Worm (Caenorhabditis elegans) whole organism, young adult: ENCODE measurements around the gene F38A5.6.

ENCODE experiments used
- B0019.2 ChIP-seq: fragments of 200-800 bp; sonication (Bioruptor generic); conservative IDR thresholded peaks from 2 replicates; pipeline ENCODE4 v1.3.6; 2022; ENCODE audit warnings: missing genetic modification reagents, missing genetic modification characterization, missing compliant biosample characterization
- B0261.1 ChIP-seq: sonication (generic microtip); optimal IDR thresholded peaks from 2 replicates; lab custom pipeline; 2016; ENCODE audit warnings: mild to moderate bottlenecking, missing genetic modification characterization, moderate library complexity, missing compliant biosample characterization
- B0336.3 ChIP-seq: fragments of 200-800 bp; sonication (Bioruptor generic); IDR thresholded peaks from 2 replicates; pipeline ENCODE4 v1.3.6; 2022; ENCODE audit warnings: missing genetic modification characterization, missing compliant biosample characterization
- D2030.7 ChIP-seq: fragments of 200-800 bp; sonication (Bioruptor generic); IDR thresholded peaks from 2 replicates; pipeline ENCODE4 v1.3.6; 2022; ENCODE audit warnings: missing genetic modification reagents, missing genetic modification characterization, missing compliant biosample characterization
- F23B12.7 ChIP-seq: sonication (generic microtip); optimal IDR thresholded peaks from 2 replicates; lab custom pipeline; 2017; ENCODE audit warnings: missing genetic modification characterization, mild to moderate bottlenecking, missing compliant biosample characterization, antibody characterized with exemption, moderate library complexity; ENCODE audit not compliant: insufficient read depth
- F33H1.4 ChIP-seq: fragments of 200-800 bp; sonication (Bioruptor generic); IDR thresholded peaks from 2 replicates; pipeline ENCODE4 v1.3.6; 2022; ENCODE audit warnings: missing genetic modification reagents, missing genetic modification characterization, missing compliant biosample characterization
- F49E8.2 ChIP-seq: sonication (generic microtip); optimal IDR thresholded peaks from 3 replicates; lab custom pipeline; 2017; ENCODE audit warnings: missing genetic modification characterization, mild to moderate bottlenecking, missing compliant biosample characterization, antibody characterized with exemption, moderate library complexity; ENCODE audit not compliant: insufficient read depth
- F55B11.4 ChIP-seq: sonication (generic microtip); optimal IDR thresholded peaks from 2 replicates; lab custom pipeline; 2016; ENCODE audit warnings: missing compliant biosample characterization, missing genetic modification characterization, borderline replicate concordance; ENCODE audit not compliant: insufficient read depth
- F57A8.1 ChIP-seq: fragments of 200-800 bp; sonication (Bioruptor generic); optimal IDR thresholded peaks from 2 replicates; lab custom pipeline; 2018; ENCODE audit warnings: mild to moderate bottlenecking, missing genetic modification characterization, moderate library complexity, missing compliant biosample characterization
- Y53G8AR.9 ChIP-seq: fragments of 200-800 bp; sonication (Bioruptor generic); conservative IDR thresholded peaks from 2 replicates; pipeline ENCODE4 v1.3.6; 2022; ENCODE audit warnings: missing genetic modification reagents, missing genetic modification characterization, missing compliant biosample characterization
- Y56A3A.18 ChIP-seq: fragments of 200-800 bp; sonication (Bioruptor generic); IDR thresholded peaks from 2 replicates; pipeline ENCODE4 v1.3.6; 2022; ENCODE audit warnings: missing genetic modification reagents, missing genetic modification characterization, missing compliant biosample characterization
- Y95B8A.8 ChIP-seq: fragments of 200-800 bp; sonication (Bioruptor generic); IDR thresholded peaks from 2 replicates; pipeline ENCODE4 v1.3.6; 2022; ENCODE audit warnings: missing genetic modification reagents, missing genetic modification characterization, missing compliant biosample characterization
- aptf-3 ChIP-seq: fragments of 200-800 bp; sonication (Bioruptor generic); IDR thresholded peaks from 2 replicates; pipeline ENCODE4 v1.3.6; 2022; ENCODE audit warnings: missing genetic modification characterization, missing compliant biosample characterization
- athp-1 ChIP-seq: sonication (generic microtip); optimal IDR thresholded peaks from 2 replicates; lab custom pipeline; 2017; ENCODE audit warnings: mild to moderate bottlenecking, missing genetic modification characterization, missing compliant biosample characterization
- attf-3 ChIP-seq: fragments of 200-800 bp; sonication (Bioruptor generic); conservative IDR thresholded peaks from 2 replicates; pipeline ENCODE4 v1.3.6; 2022; ENCODE audit warnings: missing genetic modification reagents, missing genetic modification characterization, missing compliant biosample characterization
- ceh-58 ChIP-seq: fragments of 200-800 bp; sonication (Bioruptor generic); IDR thresholded peaks from 2 replicates; pipeline ENCODE4 v1.3.6; 2022; ENCODE audit warnings: missing genetic modification characterization, missing compliant biosample characterization
- ceh-79 ChIP-seq: sonication (generic microtip); optimal IDR thresholded peaks from 2 replicates; lab custom pipeline; 2017; ENCODE audit warnings: mild to moderate bottlenecking, missing genetic modification characterization, missing compliant biosample characterization
- ceh-91 ChIP-seq: fragments of 200-800 bp; sonication (Bioruptor generic); IDR thresholded peaks from 2 replicates; pipeline ENCODE4 v1.3.6; 2022; ENCODE audit warnings: missing genetic modification reagents, missing genetic modification characterization, missing compliant biosample characterization
- chd-7 ChIP-seq: sonication (generic microtip); optimal IDR thresholded peaks from 2 replicates; lab custom pipeline; 2016; ENCODE audit warnings: mild to moderate bottlenecking, missing genetic modification characterization, moderate library complexity, missing compliant biosample characterization
- dox-1 ChIP-seq: fragments of 200-800 bp; sonication (Bioruptor generic); IDR thresholded peaks from 2 replicates; pipeline ENCODE4 v1.3.6; 2022; ENCODE audit warnings: missing genetic modification reagents, missing genetic modification characterization, missing compliant biosample characterization
- egrh-3 ChIP-seq: fragments of 200-800 bp; sonication (Bioruptor generic); IDR thresholded peaks from 2 replicates; pipeline ENCODE4 v1.3.6; 2022; ENCODE audit warnings: missing genetic modification reagents, missing genetic modification characterization, missing compliant biosample characterization
- hlh-12 ChIP-seq: sonication (generic microtip); optimal IDR thresholded peaks from 2 replicates; lab custom pipeline; 2016; ENCODE audit warnings: missing genetic modification characterization, missing compliant biosample characterization
- let-526 ChIP-seq: fragments of 200-800 bp; sonication (Bioruptor generic); IDR thresholded peaks from 2 replicates; pipeline ENCODE4 v1.3.6; 2022; ENCODE audit warnings: missing genetic modification reagents, missing genetic modification characterization, missing compliant biosample characterization
- let-607 ChIP-seq, 2 experiments: fragments of 200-800 bp in 1 of 2; sonication (Bioruptor generic) in 1 of 2; sonication (generic microtip) in 1 of 2; optimal IDR thresholded peaks; 2 replicates each; lab custom pipeline; 2016 to 2018; ENCODE audit warnings: mild to moderate bottlenecking in 2 of 2, missing compliant biosample characterization in 2 of 2, missing genetic modification characterization in 2 of 2, moderate library complexity in 2 of 2, missing genotype in 1 of 2
- lin-40 ChIP-seq: sonication (generic microtip); optimal IDR thresholded peaks from 2 replicates; lab custom pipeline; 2016; ENCODE audit warnings: missing genetic modification characterization, mild to moderate bottlenecking, missing compliant biosample characterization, missing genotype, missing genetic modification reagents
- lin-54 ChIP-seq: fragments of 200-800 bp; sonication (Bioruptor generic); optimal IDR thresholded peaks from 2 replicates; lab custom pipeline; 2018; ENCODE audit warnings: mild to moderate bottlenecking, missing genetic modification characterization, missing compliant biosample characterization
- lir-1 ChIP-seq: fragments of 200-800 bp; sonication (Bioruptor generic); conservative IDR thresholded peaks from 2 replicates; pipeline ENCODE4 v1.3.6; 2022; ENCODE audit warnings: missing genetic modification reagents, missing genetic modification characterization, missing compliant biosample characterization
- lsy-27 ChIP-seq: sonication (generic microtip); optimal IDR thresholded peaks from 2 replicates; lab custom pipeline; 2017; ENCODE audit warnings: missing genetic modification characterization, mild to moderate bottlenecking, missing compliant biosample characterization, antibody characterized with exemption, missing genotype, borderline replicate concordance; ENCODE audit not compliant: insufficient read depth
- madf-8 ChIP-seq: fragments of 200-800 bp; sonication (Bioruptor generic); conservative IDR thresholded peaks from 2 replicates; pipeline ENCODE4 v1.3.6; 2022; ENCODE audit warnings: missing genetic modification reagents, missing genetic modification characterization, missing compliant biosample characterization
- mel-28 ChIP-seq: sonication (generic microtip); optimal IDR thresholded peaks from 2 replicates; lab custom pipeline; 2016; ENCODE audit warnings: borderline replicate concordance, mild to moderate bottlenecking, missing genetic modification characterization, missing compliant biosample characterization
- mes-4 ChIP-seq: sonication (generic microtip); optimal IDR thresholded peaks from 2 replicates; lab custom pipeline; 2016; ENCODE audit warnings: missing genotype, missing genetic modification characterization, missing compliant biosample characterization
- nfya-1 ChIP-seq: sonication (generic microtip); optimal IDR thresholded peaks from 2 replicates; lab custom pipeline; 2017; ENCODE audit warnings: antibody characterized with exemption, missing compliant biosample characterization, missing genetic modification characterization, borderline replicate concordance; ENCODE audit not compliant: insufficient read depth
- nfyb-1 ChIP-seq: fragments of 200-800 bp; sonication (Bioruptor generic); IDR thresholded peaks from 2 replicates; pipeline ENCODE4 v1.3.6; 2022; ENCODE audit warnings: missing genetic modification reagents, missing genetic modification characterization, missing compliant biosample characterization
- nhr-120 ChIP-seq: fragments of 200-800 bp; sonication (Bioruptor generic); IDR thresholded peaks from 2 replicates; pipeline ENCODE4 v1.3.6; 2022; ENCODE audit warnings: missing genetic modification characterization, missing compliant biosample characterization
- nhr-80 ChIP-seq: sonication (generic microtip); optimal IDR thresholded peaks from 2 replicates; lab custom pipeline; 2016; ENCODE audit warnings: missing genetic modification characterization, missing compliant biosample characterization
- pbrm-1 ChIP-seq: fragments of 200-800 bp; sonication (Bioruptor generic); IDR thresholded peaks from 2 replicates; pipeline ENCODE4 v1.3.6; 2022; ENCODE audit warnings: missing genetic modification reagents, missing genetic modification characterization, missing compliant biosample characterization
- pha-4 ChIP-seq: fragments of 150-350 bp; sonication (generic microtip); optimal IDR thresholded peaks from 2 replicates; lab custom pipeline; 2014; ENCODE audit warnings: missing biosample characterization, missing genetic modification reagents, missing genetic modification characterization
- snpc-1.1 ChIP-seq: sonication (generic microtip); optimal IDR thresholded peaks from 2 replicates; lab custom pipeline; 2017; ENCODE audit warnings: missing genetic modification characterization, mild to moderate bottlenecking, missing compliant biosample characterization, antibody characterized with exemption, moderate library complexity, missing genotype, missing genetic modification reagents; ENCODE audit not compliant: insufficient read depth
- tbx-9 ChIP-seq: sonication (generic microtip); optimal IDR thresholded peaks from 2 replicates; lab custom pipeline; 2016; ENCODE audit warnings: borderline replicate concordance, missing genetic modification characterization, inconsistent platforms, missing compliant biosample characterization
- unc-62 ChIP-seq: fragments of 150-350 bp; optimal IDR thresholded peaks from 2 replicates; lab custom pipeline; 2014; ENCODE audit warnings: missing biosample characterization, missing genetic modification reagents, missing genetic modification characterization
- zfh-2 ChIP-seq: fragments of 200-800 bp; sonication (Bioruptor generic); conservative IDR thresholded peaks from 2 replicates; pipeline ENCODE4 v1.3.6; 2022; ENCODE audit warnings: missing genetic modification reagents, missing genetic modification characterization, missing compliant biosample characterization
- ztf-22 ChIP-seq: fragments of 200-800 bp; sonication (Bioruptor generic); optimal IDR thresholded peaks from 2 replicates; lab custom pipeline; 2018; ENCODE audit warnings: mild to moderate bottlenecking, missing genetic modification characterization, moderate library complexity, missing compliant biosample characterization
- ztf-25 ChIP-seq: fragments of 200-800 bp; sonication (Bioruptor generic); IDR thresholded peaks from 2 replicates; pipeline ENCODE4 v1.3.6; 2022; ENCODE audit warnings: missing genetic modification reagents, missing genetic modification characterization, missing compliant biosample characterization
- ztf-26 ChIP-seq: sonication (generic microtip); optimal IDR thresholded peaks from 2 replicates; lab custom pipeline; 2017; ENCODE audit warnings: missing genetic modification characterization, missing compliant biosample characterization
- ztf-3 ChIP-seq: fragments of 200-800 bp; sonication (Bioruptor generic); optimal IDR thresholded peaks from 2 replicates; lab custom pipeline; 2018; ENCODE audit warnings: mild to moderate bottlenecking, missing genetic modification characterization, missing compliant biosample characterization

The F38A5.6 gene

ce11 chrIV:6556624-6557368, 40.4 kb downstream of the F38A5.6 start, which contains the start of gene try-3 (continued):
- TF ChIP-seq F55B11.4 (tag; lab: Kevin White, UChicago) (no peak), ztf-3 (GFP tag; lab: Kevin White, UChicago) (peak; percentile 18), D2030.7 (GFP tag; lab: Robert Waterston, UW) (peak; percentile 67), B0019.2 (GFP tag; lab: Robert Waterston, UW) (peak; percentile 50; the same call in 1 of the 2 replicates), F33H1.4 (peak; percentile 58), aptf-3 (GFP tag; lab: Robert Waterston, UW) (0 out of 2 replicates have a peak, but pooled peaks have one; percentile 18), ceh-91 (GFP tag; lab: Robert Waterston, UW) (peak; percentile 47), ztf-22 (GFP tag; lab: Kevin White, UChicago) (no peak), pha-4 (tag; lab: Kevin White, UChicago) (no peak), attf-3 (GFP tag; lab: Robert Waterston, UW) (no peak; the same call in 1 of the 2 replicates), Y56A3A.18 (GFP tag; lab: Robert Waterston, UW) (0 out of 2 replicates have a peak, but pooled peaks have one; percentile 27), B0336.3 (peak; percentile 81), mel-28 (tag; lab: Kevin White, UChicago) (peak; percentile 42), ceh-58 (GFP tag; lab: Robert Waterston, UW) (0 out of 2 replicates have a peak, but pooled peaks have one; percentile 68), Y95B8A.8 (GFP tag; lab: Robert Waterston, UW) (peak; percentile 63; the same call in 1 of the 2 replicates), ztf-26 (tag; lab: Kevin White, UChicago) (peak; percentile 42), B0261.1 (peak; percentile 89), F23B12.7 (peak; percentile 65), hlh-12 (tag; lab: Kevin White, UChicago) (no peak), snpc-1.1 (tag; lab: Kevin White, UChicago) (peak; percentile 50), mes-4 (tag; lab: Kevin White, UChicago) (no peak), let-526 (GFP tag; lab: Robert Waterston, UW) (0 out of 2 replicates have a peak, but pooled peaks have one; percentile 8), madf-8 (GFP tag; lab: Robert Waterston, UW) (peak; percentile 42), zfh-2 (GFP tag; lab: Robert Waterston, UW) (no peak), unc-62 (GFP tag; lab: Kevin White, UChicago) (no peak), nfyb-1 (GFP tag; lab: Robert Waterston, UW) (peak; percentile 80), dox-1 (GFP tag; lab: Robert Waterston, UW) (peak; percentile 90), ceh-79 (tag; lab: Kevin White, UChicago) (peak; percentile 17), nhr-80 (tag; lab: Kevin White, UChicago) (peak; percentile 41), egrh-3 (GFP tag; lab: Robert Waterston, UW) (peak; percentile 73), F49E8.2 (tag; lab: Kevin White, UChicago) (peak; percentile 76), chd-7 (peak; percentile 45), tbx-9 (no peak), let-607 (tag; optimal IDR thresholded peaks at IDR 0.05; lab: Kevin White, UChicago) (peak in 1 of 2 experiments; percentile 42), lin-54 (GFP tag; lab: Kevin White, UChicago) (peak; percentile 74), lin-40 (tag; lab: Kevin White, UChicago) (peak; percentile 56), Y53G8AR.9 (peak; percentile 72; the same call in 1 of the 2 replicates), lsy-27 (tag; lab: Kevin White, UChicago) (no peak), pbrm-1 (peak; percentile 90), athp-1 (peak; percentile 65), F57A8.1 (no peak), lir-1 (peak; percentile 47; the same call in 1 of the 2 replicates), nfya-1 (tag; lab: Kevin White, UChicago) (no peak), nhr-120 (GFP tag; lab: Robert Waterston, UW) (no peak), ztf-25 (GFP tag; lab: Robert Waterston, UW) (peak; percentile 63; the same call in 1 of the 2 replicates)
